Fruit fly (Drosophila melanogaster) whole organism, adult: ENCODE measurements around the gene CG15878.

Experiments
- CG11617 ChIP-seq: fragments of 200-800 bp; sonication (Bioruptor generic); optimal IDR thresholded peaks from 2 replicates; lab custom pipeline; 2017; ENCODE audit warnings: mild to moderate bottlenecking, missing biosample characterization, missing genetic modification reagents, missing genetic modification characterization
- CG12768 ChIP-seq: fragments of 200-800 bp; sonication (Bioruptor generic); optimal IDR thresholded peaks from 2 replicates; lab custom pipeline; 2017; ENCODE audit warnings: missing biosample characterization, missing genetic modification characterization, mild to moderate bottlenecking, moderate library complexity, missing genetic modification reagents
- CG14711 ChIP-seq: fragments of 200-800 bp; sonication (Bioruptor generic); optimal IDR thresholded peaks from 2 replicates; lab custom pipeline; 2018; ENCODE audit warnings: missing biosample characterization, mild to moderate bottlenecking, missing genetic modification characterization, moderate library complexity
- CG1620 ChIP-seq: fragments of 200-800 bp; sonication (Bioruptor generic); optimal IDR thresholded peaks from 2 replicates; lab custom pipeline; 2016; ENCODE audit warnings: missing biosample characterization, missing genetic modification characterization
- CG33017 ChIP-seq: fragments of 200-800 bp; sonication (Bioruptor generic); optimal IDR thresholded peaks from 2 replicates; lab custom pipeline; 2018; ENCODE audit warnings: missing biosample characterization, mild to moderate bottlenecking, missing genetic modification characterization, moderate library complexity
- CG5204 ChIP-seq: fragments of 200-800 bp; sonication (Bioruptor generic); optimal IDR thresholded peaks from 2 replicates; lab custom pipeline; 2016; ENCODE audit warnings: missing biosample characterization, missing genetic modification characterization
- CG7045 ChIP-seq: fragments of 200-800 bp; sonication (Bioruptor generic); optimal IDR thresholded peaks from 2 replicates; lab custom pipeline; 2017; ENCODE audit warnings: missing biosample characterization, mild to moderate bottlenecking, missing genetic modification characterization
- CG7101 ChIP-seq: fragments of 200-800 bp; sonication (Bioruptor generic); optimal IDR thresholded peaks from 2 replicates; lab custom pipeline; 2018; ENCODE audit warnings: missing biosample characterization, mild to moderate bottlenecking, missing genetic modification characterization, moderate library complexity
- Clk ChIP-seq: fragments of 200-800 bp; sonication (Bioruptor generic); optimal IDR thresholded peaks from 2 replicates; lab custom pipeline; 2017; ENCODE audit warnings: missing biosample characterization, missing genetic modification characterization
- Crg-1 ChIP-seq: fragments of 200-800 bp; sonication (Bioruptor generic); optimal IDR thresholded peaks from 2 replicates; lab custom pipeline; 2016; ENCODE audit warnings: missing biosample characterization, missing genetic modification characterization
- Hr96 ChIP-seq: fragments of 200-800 bp; sonication (Bioruptor generic); optimal IDR thresholded peaks from 2 replicates; lab custom pipeline; 2016; ENCODE audit warnings: missing biosample characterization, missing genetic modification characterization
- Mnt ChIP-seq: fragments of 200-800 bp; sonication (Bioruptor generic); optimal IDR thresholded peaks from 2 replicates; lab custom pipeline; 2016; ENCODE audit warnings: missing biosample characterization, mild to moderate bottlenecking, missing genetic modification characterization
- bab1 ChIP-seq: fragments of 200-800 bp; sonication (Bioruptor generic); optimal IDR thresholded peaks from 3 replicates; lab custom pipeline; 2019; ENCODE audit warnings: missing biosample characterization, mild to moderate bottlenecking, missing genetic modification characterization, moderate library complexity
- cic ChIP-seq: fragments of 200-800 bp; sonication (Bioruptor generic); optimal IDR thresholded peaks from 2 replicates; lab custom pipeline; 2017; ENCODE audit warnings: missing biosample characterization, mild to moderate bottlenecking, missing genetic modification characterization, moderate library complexity
- cnc ChIP-seq, 2 experiments: fragments of >200 bp; optimal IDR thresholded peaks; 2 replicates each; lab custom pipeline; 2017
- kay ChIP-seq: fragments of 200-800 bp; sonication (Bioruptor generic); peaks from one replicate; lab custom pipeline; 2016; ENCODE audit warnings: missing biosample characterization, missing genetic modification characterization, borderline replicate concordance
- ovo ChIP-seq: fragments of 200-800 bp; sonication (Bioruptor generic); optimal IDR thresholded peaks from 2 replicates; lab custom pipeline; 2016; ENCODE audit warnings: missing biosample characterization, missing genetic modification characterization
- pad ChIP-seq: fragments of 200-800 bp; sonication (Bioruptor generic); optimal IDR thresholded peaks from 3 replicates; lab custom pipeline; 2017; ENCODE audit warnings: missing biosample characterization, missing genetic modification characterization, mild to moderate bottlenecking, moderate library complexity, missing genetic modification reagents
- tj ChIP-seq: fragments of 200-800 bp; sonication (Bioruptor generic); optimal IDR thresholded peaks from 3 replicates; lab custom pipeline; 2017; ENCODE audit warnings: missing biosample characterization, mild to moderate bottlenecking, missing genetic modification characterization, moderate library complexity
- toe ChIP-seq: fragments of 200-800 bp; sonication (Bioruptor generic); optimal IDR thresholded peaks from 2 replicates; lab custom pipeline; 2016; ENCODE audit warnings: missing biosample characterization, missing genetic modification characterization

The CG15878 gene

DNA sequence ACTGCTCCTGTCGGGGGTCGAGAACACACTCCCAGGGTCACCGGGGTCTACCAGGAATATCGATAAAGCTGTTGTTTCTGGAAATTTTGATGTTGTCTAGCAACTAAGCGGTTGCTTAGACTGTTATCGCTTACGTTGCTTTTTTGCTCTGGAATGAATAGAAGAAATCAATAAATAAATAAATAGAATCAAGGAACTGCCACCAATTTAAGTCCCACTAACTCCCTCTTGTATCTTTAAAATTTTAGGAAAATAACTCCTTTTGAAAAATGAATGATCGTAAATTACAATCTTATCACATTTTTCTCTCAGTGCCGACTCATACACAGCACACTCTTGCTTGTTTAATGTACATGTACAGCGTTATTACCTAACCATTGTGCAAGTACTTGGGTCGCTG lies at the start of gene CG15878:
Gene CG15878 (minus strand): TSS at position 101 of the 400 bp plus-strand sequence.
- TF ChIP-seq tj (GFP tag; lab: Kevin White, UChicago), result no peak
- no peak for TF ChIP-seq Clk
- no peak for TF ChIP-seq CG5204 (GFP tag; lab: Kevin White, UChicago)
- TF ChIP-seq bab1 (GFP tag; lab: Kevin White, UChicago), result no peak
- no peak for TF ChIP-seq CG33017 (tag; lab: Kevin White, UChicago)
- TF ChIP-seq CG14711 (tag; lab: Kevin White, UChicago), result no peak
- no peak for TF ChIP-seq toe (GFP tag; lab: Kevin White, UChicago)

DNA sequence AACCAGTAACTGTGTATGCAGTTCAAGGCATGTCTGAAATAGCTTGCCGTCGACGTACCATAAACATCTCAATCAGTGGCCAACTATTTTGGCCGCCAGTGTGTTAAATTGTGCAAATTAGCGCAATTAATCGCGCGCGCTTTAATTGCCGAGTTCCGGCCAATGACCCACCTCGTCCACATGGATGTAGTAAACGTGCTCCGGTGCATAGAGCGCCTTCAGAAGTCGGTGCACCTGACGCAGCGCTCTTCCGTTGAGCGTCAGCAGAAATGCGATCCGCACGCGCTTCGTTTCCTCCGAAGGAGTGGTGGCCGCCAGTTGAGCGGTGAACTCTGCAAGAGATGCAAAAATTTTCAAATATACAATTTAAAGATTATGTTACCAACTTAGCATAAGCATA lies 49.0 kb upstream of the CG15878 start:
- TF ChIP-seq pad (no peak), bab1 (GFP tag; lab: Kevin White, UChicago) (peak; percentile 53), CG1620 (GFP tag; lab: Kevin White, UChicago) (no peak), CG7045 (GFP tag; lab: Kevin White, UChicago) (no peak), Mnt (GFP tag; lab: Kevin White, UChicago) (peak; percentile 36), cic (GFP tag; lab: Kevin White, UChicago) (no peak), CG14711 (tag; lab: Kevin White, UChicago) (no peak), tj (GFP tag; lab: Kevin White, UChicago) (peak; percentile 99)

DNA sequence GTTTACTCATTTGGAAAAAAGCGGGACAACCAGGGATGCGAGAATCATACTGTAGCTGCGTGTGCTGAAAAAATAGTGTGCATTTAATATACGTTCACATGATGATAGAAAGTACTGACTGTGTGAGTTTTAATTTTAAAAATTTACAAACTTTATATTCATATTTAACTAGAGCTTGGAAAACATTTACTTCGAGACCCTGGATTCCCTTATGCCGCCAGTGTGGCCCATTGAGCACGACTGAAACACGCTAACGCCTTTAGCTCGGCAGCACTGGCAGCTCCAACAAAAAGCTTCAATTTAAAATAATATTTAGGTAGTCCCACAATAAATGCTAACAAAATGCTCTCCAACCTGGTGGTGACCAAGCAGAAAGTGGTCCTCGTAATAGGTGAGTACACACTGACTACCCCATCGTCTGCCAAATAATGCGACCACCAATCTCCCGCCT lies 45.1 kb upstream of the CG15878 start, which contains the start of the genes CG1275 and Elp5:
Gene CG1275 (minus strand): TSS at position 12 of the 451 bp plus-strand sequence.
Gene Elp5 (plus strand): TSS at position 45 of the 451 bp plus-strand sequence.
- TF ChIP-seq CG33017 (tag; lab: Kevin White, UChicago), result peak; percentile 98
- TF ChIP-seq CG14711 (tag; lab: Kevin White, UChicago), result peak; percentile 93
- TF ChIP-seq Clk, result peak; percentile 94
- TF ChIP-seq Mnt (GFP tag; lab: Kevin White, UChicago), result peak; percentile 93
- TF ChIP-seq CG12768 (GFP tag; lab: Kevin White, UChicago), result peak; percentile 95
- no peak for TF ChIP-seq kay
- no peak for TF ChIP-seq cnc (optimal IDR thresholded peaks at IDR 0.05; lab: Kevin White, UChicago)
- TF ChIP-seq toe (GFP tag; lab: Kevin White, UChicago), result peak; percentile 98
- peak; percentile 100 for TF ChIP-seq bab1 (GFP tag; lab: Kevin White, UChicago)
- peak; percentile 99 for TF ChIP-seq CG7101 (tag; lab: Kevin White, UChicago)
- peak; percentile 97 for TF ChIP-seq CG5204 (GFP tag; lab: Kevin White, UChicago)
- peak; percentile 93 for TF ChIP-seq tj (GFP tag; lab: Kevin White, UChicago)
- TF ChIP-seq pad, result peak; percentile 87
- peak; percentile 97 for TF ChIP-seq CG11617 (GFP tag; lab: Kevin White, UChicago)
- TF ChIP-seq Crg-1 (GFP tag; lab: Kevin White, UChicago), result peak; percentile 98
- TF ChIP-seq cic (GFP tag; lab: Kevin White, UChicago), result peak; percentile 90
- peak; percentile 94 for TF ChIP-seq Hr96 (GFP tag; lab: Kevin White, UChicago)
- TF ChIP-seq ovo, result peak; percentile 97
- TF ChIP-seq CG7045 (GFP tag; lab: Kevin White, UChicago), result peak; percentile 96
- TF ChIP-seq CG1620 (GFP tag; lab: Kevin White, UChicago), result peak; percentile 99

- no peak for TF ChIP-seq Hr96 (GFP tag; lab: Kevin White, UChicago)
- peak in 1 of 2 experiments; percentile 47 for TF ChIP-seq cnc (optimal IDR thresholded peaks at IDR 0.05; lab: Kevin White, UChicago)
Measured at dm6 chr3L:2256422-2257172, 44.3 kb upstream of the CG15878 start.

DNA sequence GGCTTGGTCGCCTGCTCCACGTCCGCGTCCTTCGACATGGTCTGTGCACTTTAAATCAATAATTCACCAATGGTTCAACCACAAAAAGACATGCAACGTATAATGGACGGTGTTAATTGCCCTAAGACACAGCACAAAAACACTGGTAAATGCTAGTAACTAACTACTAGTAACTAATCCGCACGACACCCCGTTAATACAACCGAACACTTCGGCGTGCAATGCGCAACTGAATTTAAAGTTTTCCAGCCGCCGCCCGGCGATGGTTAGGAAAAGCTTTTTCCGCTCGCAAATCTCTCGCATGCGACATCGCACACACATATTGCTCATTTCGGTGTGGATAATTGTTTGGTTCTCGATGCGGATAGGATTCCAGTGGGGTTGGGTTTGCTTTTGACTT lies 43.5 kb upstream of the CG15878 start:
- TF ChIP-seq bab1 (GFP tag; lab: Kevin White, UChicago) (peak; percentile 15), CG33017 (tag; lab: Kevin White, UChicago) (peak; percentile 37), CG12768 (GFP tag; lab: Kevin White, UChicago) (peak; percentile 25), CG5204 (GFP tag; lab: Kevin White, UChicago) (no peak), cic (GFP tag; lab: Kevin White, UChicago) (peak; percentile 12), CG14711 (tag; lab: Kevin White, UChicago) (no peak)

DNA sequence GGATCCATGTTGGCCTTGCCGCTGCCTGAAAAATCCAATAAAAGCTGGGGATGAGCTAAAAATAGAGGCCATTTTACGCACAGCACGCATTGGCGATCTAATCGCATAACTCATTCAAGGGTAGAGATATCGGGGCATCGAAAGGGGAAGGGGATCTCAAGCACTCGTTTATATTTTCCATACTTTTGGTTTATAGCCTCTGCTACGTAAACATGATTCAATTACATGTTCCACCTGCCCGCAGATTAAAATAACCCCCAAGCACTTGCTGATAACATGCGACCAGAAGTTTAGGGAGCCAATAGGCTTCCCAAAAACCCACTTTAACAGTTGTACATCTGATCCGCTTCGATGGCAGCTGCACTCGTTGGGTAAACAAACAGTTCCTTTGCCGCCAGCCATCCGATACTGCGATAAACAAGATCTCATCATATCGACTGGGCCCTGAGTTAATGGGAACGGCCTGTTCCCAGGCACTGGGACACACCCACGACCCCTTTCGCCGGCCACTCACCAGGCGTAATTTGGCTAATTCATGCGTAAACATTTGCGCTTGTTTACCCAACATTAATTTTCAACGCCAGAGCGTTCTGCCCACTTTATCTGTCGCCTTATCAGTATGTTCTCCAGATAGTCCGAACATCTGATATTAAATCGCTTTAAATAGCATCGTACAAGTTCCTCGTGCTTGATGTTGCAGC lies 41.8 kb upstream of the CG15878 start:
- TF ChIP-seq CG14711 (tag; lab: Kevin White, UChicago) (no peak), toe (GFP tag; lab: Kevin White, UChicago) (no peak), bab1 (GFP tag; lab: Kevin White, UChicago) (no peak), CG12768 (GFP tag; lab: Kevin White, UChicago) (no peak), CG33017 (tag; lab: Kevin White, UChicago) (no peak), CG7045 (GFP tag; lab: Kevin White, UChicago) (no peak), ovo (no peak), Clk (no peak), Crg-1 (GFP tag; lab: Kevin White, UChicago) (no peak), cic (GFP tag; lab: Kevin White, UChicago) (no peak), CG7101 (tag; lab: Kevin White, UChicago) (no peak)
